Worm (Caenorhabditis elegans): ENCODE results near the gene F53F4.7.

ce11 chrV:13606651-13607242 is 7.0 kb downstream of the F53F4.7 start, which contains the start of gene fmo-4:
- TF ChIP-seq dao-5 (tag; optimal IDR thresholded peaks at IDR 0.05) (no peak), him-1 (tag; optimal IDR thresholded peaks at IDR 0.05) (no peak)

All from whole organism, L4/young adult.